Worm (Caenorhabditis elegans): ENCODE data around the gene mat-3.

Gene mat-3

DNA sequence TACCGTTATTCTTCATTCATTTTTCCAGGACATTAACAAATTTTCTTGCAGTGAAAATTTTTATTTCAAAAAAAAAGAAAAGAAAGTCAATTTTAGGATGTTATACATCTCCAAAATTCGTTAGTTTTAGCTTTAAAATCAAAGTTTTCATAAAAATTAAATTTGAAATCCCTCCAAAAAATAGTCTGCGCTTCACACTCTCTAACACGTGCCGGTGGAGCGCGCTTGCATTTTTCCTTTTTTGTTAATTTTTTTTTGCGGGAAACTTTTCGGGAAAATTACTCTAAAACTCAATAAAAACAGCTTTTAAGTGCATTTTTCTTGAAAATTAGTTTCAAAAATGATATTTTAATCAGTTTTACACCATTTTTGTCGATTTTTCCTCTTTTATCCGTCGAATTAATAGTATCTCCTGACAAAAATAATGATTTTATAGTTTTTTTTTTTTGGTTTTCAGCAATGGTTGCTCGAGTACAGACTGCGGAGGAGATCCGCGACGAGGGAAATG, 15.9 kb downstream of the mat-3 start, which contains the start of gene unc-45:
Gene unc-45 (plus strand): TSS at position 458 of the 508 bp plus-strand sequence.
- TF ChIP-seq ceh-6 (GFP tag; optimal IDR thresholded peaks at IDR 0.05), result no peak
- TF ChIP-seq unc-42 (tag; optimal IDR thresholded peaks at IDR 0.05), result peak; percentile 23
- no peak for TF ChIP-seq pag-3 (tag; optimal IDR thresholded peaks at IDR 0.05; ENCODE audit: borderline replicate concordance)
- TF ChIP-seq F13H6.1 (tag; optimal IDR thresholded peaks at IDR 0.05), result no peak
- no peak for TF ChIP-seq ets-4 (tag; optimal IDR thresholded peaks at IDR 0.05)
- TF ChIP-seq hlh-8 (tag; optimal IDR thresholded peaks at IDR 0.05), result no peak

DNA sequence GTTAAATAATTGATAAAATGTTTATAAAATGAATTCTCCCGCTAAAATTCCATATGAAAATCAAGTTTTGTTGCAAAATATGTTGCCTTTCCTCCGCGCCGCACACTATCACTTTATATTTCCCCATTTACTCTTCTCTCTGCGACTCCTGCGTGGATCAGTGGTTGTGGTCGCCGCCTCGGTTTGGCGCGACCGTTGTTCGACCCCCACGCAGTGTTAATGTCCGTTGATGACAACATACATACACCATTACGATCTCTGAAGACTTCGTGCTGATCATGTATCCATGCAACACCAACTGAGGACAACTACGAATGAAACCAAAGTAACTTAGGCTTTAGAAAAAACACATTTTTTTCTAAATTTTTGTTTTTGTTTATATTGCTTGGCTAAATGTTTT, 27.3 kb downstream of the mat-3 start:
- TF ChIP-seq che-1 (tag; optimal IDR thresholded peaks at IDR 0.05), result peak; percentile 88
- TF ChIP-seq ceh-14 (tag; optimal IDR thresholded peaks at IDR 0.05), result peak; percentile 93
- TF ChIP-seq C38D4.7 (GFP tag; optimal IDR thresholded peaks at IDR 0.05), result peak; percentile 83
- TF ChIP-seq unc-42 (tag; optimal IDR thresholded peaks at IDR 0.05), result peak; percentile 56
- peak; percentile 90 for TF ChIP-seq gmeb-2 (tag; optimal IDR thresholded peaks at IDR 0.05)
- no peak for TF ChIP-seq nhr-11 (tag; optimal IDR thresholded peaks at IDR 0.05)
- peak; percentile 70 for TF ChIP-seq ets-4 (tag; optimal IDR thresholded peaks at IDR 0.05)
- peak; percentile 90 for TF ChIP-seq dmd-4 (tag; optimal IDR thresholded peaks at IDR 0.05; ENCODE audit: borderline replicate concordance)
- peak; percentile 70 for TF ChIP-seq lim-6 (tag; optimal IDR thresholded peaks at IDR 0.05)
- TF ChIP-seq lin-11 (tag; optimal IDR thresholded peaks at IDR 0.05), result peak; percentile 80
- peak; percentile 88 for TF ChIP-seq ceh-34 (tag; optimal IDR thresholded peaks at IDR 0.05)
- peak; percentile 87 for TF ChIP-seq pqm-1 (tag; optimal IDR thresholded peaks at IDR 0.05)
- TF ChIP-seq T23F11.4 (GFP tag; optimal IDR thresholded peaks at IDR 0.05), result peak; percentile 89
- peak; percentile 86 for TF ChIP-seq pha-2 (tag; optimal IDR thresholded peaks at IDR 0.05)
- peak; percentile 66 for TF ChIP-seq nfya-1 (tag; optimal IDR thresholded peaks at IDR 0.05)
- peak; percentile 75 for TF ChIP-seq ceh-48 (tag; optimal IDR thresholded peaks at IDR 0.05)
- peak; percentile 56 for TF ChIP-seq mec-3 (tag; optimal IDR thresholded peaks at IDR 0.05; ENCODE audit: borderline replicate concordance)
- TF ChIP-seq ceh-30 (tag; optimal IDR thresholded peaks at IDR 0.05), result no peak
- TF ChIP-seq ceh-9 (tag; optimal IDR thresholded peaks at IDR 0.05), result peak; percentile 81
- TF ChIP-seq fkh-10 (GFP tag; optimal IDR thresholded peaks at IDR 0.05), result no peak
- TF ChIP-seq fkh-6 (tag; optimal IDR thresholded peaks at IDR 0.05), result peak; percentile 87
- TF ChIP-seq ceh-18 (tag; optimal IDR thresholded peaks at IDR 0.05), result peak; percentile 88
- peak; percentile 76 for TF ChIP-seq ceh-24 (tag; optimal IDR thresholded peaks at IDR 0.05)
- peak; percentile 80 for TF ChIP-seq F13H6.1 (tag; optimal IDR thresholded peaks at IDR 0.05)
- peak; percentile 0 for TF ChIP-seq tbx-7 (tag; optimal IDR thresholded peaks at IDR 0.05)
- TF ChIP-seq elt-4 (tag; optimal IDR thresholded peaks at IDR 0.05), result no peak
- no peak for TF ChIP-seq odd-2 (tag; optimal IDR thresholded peaks at IDR 0.05)
- peak; percentile 84 for TF ChIP-seq Y22D7AL.16 (tag; optimal IDR thresholded peaks at IDR 0.05)
- peak; percentile 88 for TF ChIP-seq ztf-16 (tag; optimal IDR thresholded peaks at IDR 0.05)
- TF ChIP-seq hlh-15 (tag; optimal IDR thresholded peaks at IDR 0.05), result peak; percentile 72
- TF ChIP-seq sox-4 (tag; optimal IDR thresholded peaks at IDR 0.05), result peak; percentile 87
- peak; percentile 85 for TF ChIP-seq unc-3 (GFP tag; conservative IDR thresholded peaks at IDR 0.05)
- peak; percentile 74 for TF ChIP-seq unc-3 (tag; optimal IDR thresholded peaks at IDR 0.05)
- TF ChIP-seq hlh-30 (tag; optimal IDR thresholded peaks at IDR 0.05; ENCODE audit: insufficient read depth), result no peak
- TF ChIP-seq zip-5 (tag; optimal IDR thresholded peaks at IDR 0.05), result peak; percentile 35
- TF ChIP-seq ceh-45 (GFP tag; IDR thresholded peaks at IDR 0.05), result peak; percentile 90
- peak; percentile 66 for TF ChIP-seq nhr-232 (tag; optimal IDR thresholded peaks at IDR 0.05)
- peak; percentile 54 for TF ChIP-seq eyg-1 (tag; optimal IDR thresholded peaks at IDR 0.05)
- peak; percentile 90 for TF ChIP-seq ceh-19 (GFP tag; optimal IDR thresholded peaks at IDR 0.05)
- TF ChIP-seq pat-9 (tag; optimal IDR thresholded peaks at IDR 0.05), result peak; percentile 89
- peak; percentile 92 for TF ChIP-seq syd-9 (tag; optimal IDR thresholded peaks at IDR 0.05)
- TF ChIP-seq ceh-22 (tag; optimal IDR thresholded peaks at IDR 0.05), result no peak
- peak; percentile 85 for TF ChIP-seq ref-2 (tag; optimal IDR thresholded peaks at IDR 0.05)
- TF ChIP-seq elt-2 (tag; optimal IDR thresholded peaks at IDR 0.05), result no peak
- TF ChIP-seq ttx-3 (tag; optimal IDR thresholded peaks at IDR 0.05), result no peak
- TF ChIP-seq dve-1 (tag; optimal IDR thresholded peaks at IDR 0.05), result peak; percentile 83
- TF ChIP-seq madf-2 (tag; optimal IDR thresholded peaks at IDR 0.05), result peak; percentile 86
- TF ChIP-seq ceh-6 (GFP tag; optimal IDR thresholded peaks at IDR 0.05), result peak; percentile 88

All from whole organism, late embryonic.